Fruit fly (Drosophila melanogaster) whole organism, embryonic: ENCODE data around the gene Send2.

ENCODE experiments used
- Antp ChIP-seq: fragments of 200-800 bp; sonication (Bioruptor generic); optimal IDR thresholded peaks from 3 replicates; lab custom pipeline; 2016; ENCODE audit warnings: missing biosample characterization, missing genetic modification characterization
- CG11456 ChIP-seq: fragments of 200-800 bp; sonication (Bioruptor generic); IDR thresholded peaks from 3 replicates; pipeline ENCODE4 v1.3.6; 2022; ENCODE audit warnings: missing biosample characterization, missing genetic modification characterization
- CG11560 ChIP-seq: fragments of 200-800 bp; sonication (Bioruptor generic); IDR thresholded peaks from 3 replicates; pipeline ENCODE4 v1.3.6; 2022; ENCODE audit warnings: missing biosample characterization, missing genetic modification characterization
- CG14965 ChIP-seq: fragments of 200-800 bp; sonication (Bioruptor generic); optimal IDR thresholded peaks from 2 replicates; lab custom pipeline; 2016; ENCODE audit warnings: missing biosample characterization, missing genetic modification characterization, borderline replicate concordance
- CG15601 ChIP-seq: fragments of 200-800 bp; sonication (Bioruptor generic); optimal IDR thresholded peaks from 3 replicates; lab custom pipeline; 2019; ENCODE audit warnings: missing biosample characterization, mild to moderate bottlenecking, missing genetic modification characterization, moderate library complexity
- CG16779 ChIP-seq: fragments of 200-800 bp; sonication (Bioruptor generic); IDR thresholded peaks from 2 replicates; pipeline ENCODE4 v1.3.6; 2022; ENCODE audit warnings: missing biosample characterization, missing genetic modification characterization
- CG17829 ChIP-seq: fragments of 200-800 bp; optimal IDR thresholded peaks from 2 replicates; lab custom pipeline; 2019; ENCODE audit warnings: missing biosample characterization, mild to moderate bottlenecking, missing genetic modification characterization, moderate library complexity
- CG18476 ChIP-seq: fragments of 200-800 bp; sonication (Bioruptor generic); optimal IDR thresholded peaks from 2 replicates; lab custom pipeline; 2016; ENCODE audit warnings: missing biosample characterization, mild to moderate bottlenecking, missing genetic modification characterization
- CG2199 ChIP-seq: fragments of 200-800 bp; sonication (Bioruptor generic); IDR thresholded peaks from 3 replicates; pipeline ENCODE4 v1.3.6; 2022; ENCODE audit warnings: missing biosample characterization, missing genetic modification characterization
- CG32767 ChIP-seq: fragments of 200-800 bp; sonication (Bioruptor generic); IDR thresholded peaks from 2 replicates; pipeline ENCODE4 v1.3.6; 2022; ENCODE audit warnings: missing biosample characterization, missing genetic modification characterization
- CG32772 ChIP-seq: fragments of 200-800 bp; sonication (Bioruptor generic); IDR thresholded peaks from 2 replicates; pipeline ENCODE4 v1.3.6; 2022; ENCODE audit warnings: missing biosample characterization, missing genetic modification characterization
- CG33213 ChIP-seq: fragments of 200-800 bp; sonication (Bioruptor generic); optimal IDR thresholded peaks from 3 replicates; lab custom pipeline; 2016; ENCODE audit warnings: missing biosample characterization, missing genetic modification characterization
- CG34376 ChIP-seq: fragments of 200-800 bp; sonication (Bioruptor generic); optimal IDR thresholded peaks from 2 replicates; lab custom pipeline; 2018; ENCODE audit warnings: missing biosample characterization, mild to moderate bottlenecking, missing genetic modification characterization
- CG3838 ChIP-seq: fragments of 200-800 bp; sonication (Bioruptor generic); optimal IDR thresholded peaks from 3 replicates; lab custom pipeline; 2016; ENCODE audit warnings: missing biosample characterization, missing genetic modification characterization
- CG42726 ChIP-seq: fragments of 200-800 bp; sonication (Bioruptor generic); IDR thresholded peaks from 2 replicates; pipeline ENCODE4 v1.3.6; 2022; ENCODE audit warnings: missing biosample characterization, missing genetic modification characterization; ENCODE audit not compliant: partially characterized antibody
- CG4282 ChIP-seq: fragments of 200-800 bp; sonication (Bioruptor generic); optimal IDR thresholded peaks from 2 replicates; lab custom pipeline; 2016; ENCODE audit warnings: missing biosample characterization, missing genetic modification characterization
- CG43689 ChIP-seq: fragments of 200-800 bp; sonication (Bioruptor generic); IDR thresholded peaks from 2 replicates; pipeline ENCODE4 v1.3.6; 2022; ENCODE audit warnings: missing biosample characterization, missing genetic modification characterization
- H2.0 ChIP-seq: fragments of 200-800 bp; sonication (Bioruptor generic); IDR thresholded peaks from 2 replicates; pipeline ENCODE4 v1.3.6; 2022; ENCODE audit warnings: missing biosample characterization, missing genetic modification characterization
- HmgD ChIP-seq: fragments of 200-800 bp; sonication (Bioruptor generic); optimal IDR thresholded peaks from 3 replicates; lab custom pipeline; 2016; ENCODE audit warnings: missing biosample characterization, missing genetic modification characterization
- NfI ChIP-seq: fragments of 200-800 bp; sonication (Bioruptor generic); optimal IDR thresholded peaks from 3 replicates; lab custom pipeline; 2018; ENCODE audit warnings: missing biosample characterization, mild to moderate bottlenecking, missing genetic modification characterization, moderate library complexity
- PHDP ChIP-seq: fragments of 200-800 bp; sonication (Bioruptor generic); optimal IDR thresholded peaks from 3 replicates; lab custom pipeline; 2018; ENCODE audit warnings: missing biosample characterization, mild to moderate bottlenecking, missing genetic modification characterization, moderate library complexity
- Rx ChIP-seq: fragments of 200-800 bp; sonication (Bioruptor generic); IDR thresholded peaks from 2 replicates; pipeline ENCODE4 v1.3.6; 2022; ENCODE audit warnings: missing biosample characterization, missing genetic modification characterization
- Side ChIP-seq: fragments of 200-800 bp; sonication (Bioruptor generic); optimal IDR thresholded peaks from 2 replicates; lab custom pipeline; 2016; ENCODE audit warnings: missing biosample characterization, missing genetic modification characterization
- TFAM ChIP-seq: fragments of 200-800 bp; sonication (Bioruptor generic); optimal IDR thresholded peaks from 2 replicates; lab custom pipeline; 2017; ENCODE audit warnings: missing biosample characterization, missing genetic modification characterization, inconsistent platforms
- bowl ChIP-seq: fragments of 200-800 bp; sonication (Bioruptor generic); IDR thresholded peaks from 2 replicates; pipeline ENCODE4 v1.3.6; 2022; ENCODE audit warnings: missing biosample characterization, missing genetic modification characterization
- croc ChIP-seq: fragments of 200-800 bp; sonication (Bioruptor generic); conservative IDR thresholded peaks from 3 replicates; pipeline ENCODE4 v1.3.6; 2022; ENCODE audit warnings: missing biosample characterization, missing genetic modification characterization
- dati ChIP-seq: fragments of 200-800 bp; sonication (Bioruptor generic); IDR thresholded peaks from 2 replicates; pipeline ENCODE4 v1.3.6; 2022; ENCODE audit warnings: missing biosample characterization, missing genetic modification characterization
- dm ChIP-seq: fragments of 200-800 bp; sonication (Bioruptor generic); optimal IDR thresholded peaks from 3 replicates; lab custom pipeline; 2016; ENCODE audit warnings: missing biosample characterization, missing genetic modification characterization
- fru ChIP-seq: fragments of >200 bp; optimal IDR thresholded peaks from 2 replicates; lab custom pipeline; 2017
- grau ChIP-seq: fragments of 200-800 bp; optimal IDR thresholded peaks from 3 replicates; lab custom pipeline; 2019; ENCODE audit warnings: missing biosample characterization, mild to moderate bottlenecking, missing genetic modification characterization, moderate library complexity
- ham ChIP-seq: fragments of 200-800 bp; sonication (Bioruptor generic); IDR thresholded peaks from 2 replicates; pipeline ENCODE4 v1.3.6; 2022; ENCODE audit warnings: missing biosample characterization, missing genetic modification characterization
- her ChIP-seq: fragments of 200-800 bp; sonication (Bioruptor generic); optimal IDR thresholded peaks from 2 replicates; lab custom pipeline; 2016; ENCODE audit warnings: missing biosample characterization, missing genetic modification characterization
- jumu ChIP-seq: fragments of 200-800 bp; sonication (Bioruptor generic); optimal IDR thresholded peaks from 3 replicates; lab custom pipeline; 2016; ENCODE audit warnings: missing biosample characterization, missing genetic modification characterization
- lab ChIP-seq: fragments of 200-800 bp; sonication (Bioruptor generic); optimal IDR thresholded peaks from 3 replicates; lab custom pipeline; 2017; ENCODE audit warnings: missing biosample characterization, missing genetic modification characterization, mild to moderate bottlenecking, moderate library complexity, missing genetic modification reagents
- lola ChIP-seq, 3 experiments: fragments of >200 bp in 2 of 3; fragments of 200-800 bp in 1 of 3; sonication (Bioruptor generic) in 1 of 3; optimal IDR thresholded peaks; 2 replicates each; lab custom pipeline; 2017 to 2019; ENCODE audit warnings: missing biosample characterization in 3 of 3, missing genetic modification characterization in 3 of 3, mild to moderate bottlenecking in 1 of 3, moderate library complexity in 1 of 3
- mirr ChIP-seq: fragments of 200-800 bp; sonication (Bioruptor generic); optimal IDR thresholded peaks from 3 replicates; lab custom pipeline; 2018; ENCODE audit warnings: missing biosample characterization, mild to moderate bottlenecking, missing genetic modification characterization
- prd ChIP-seq, 3 experiments: fragments of >200 bp in 2 of 3; fragments of 200-800 bp in 1 of 3; sonication (Bioruptor generic) in 1 of 3; optimal IDR thresholded peaks in 2 of 3; IDR thresholded peaks in 1 of 3; 2 replicates in 2 of 3; 3 replicates in 1 of 3; pipeline versions ENCODE4 v1.3.6 to Lab custom; 2017 to 2022; ENCODE audit warnings: missing biosample characterization in 1 of 3, missing genetic modification characterization in 1 of 3
- pzg ChIP-seq: fragments of 200-800 bp; sonication (Bioruptor generic); optimal IDR thresholded peaks from 3 replicates; lab custom pipeline; 2018; ENCODE audit warnings: missing biosample characterization, mild to moderate bottlenecking, missing genetic modification characterization, moderate library complexity
- rib ChIP-seq: fragments of 200-800 bp; sonication (Bioruptor generic); IDR thresholded peaks from 2 replicates; pipeline ENCODE4 v1.3.6; 2022; ENCODE audit warnings: missing biosample characterization, missing genetic modification characterization
- row ChIP-seq: fragments of 200-800 bp; sonication (Bioruptor generic); IDR thresholded peaks from 3 replicates; pipeline ENCODE4 v1.3.6; 2022; ENCODE audit warnings: missing biosample characterization, missing genetic modification characterization
- sens-2 ChIP-seq: fragments of 200-800 bp; sonication (Bioruptor generic); IDR thresholded peaks from 2 replicates; pipeline ENCODE4 v1.3.6; 2022; ENCODE audit warnings: missing biosample characterization, missing genetic modification characterization
- sim ChIP-seq: fragments of 200-800 bp; sonication (Bioruptor generic); IDR thresholded peaks from 2 replicates; pipeline ENCODE4 v1.3.6; 2022; ENCODE audit warnings: missing biosample characterization, missing genetic modification characterization
- sob ChIP-seq: fragments of 200-800 bp; sonication (Bioruptor generic); IDR thresholded peaks from 2 replicates; pipeline ENCODE4 v1.3.6; 2022; ENCODE audit warnings: missing biosample characterization, missing genetic modification characterization
- ssp ChIP-seq: fragments of 200-800 bp; sonication (Bioruptor generic); IDR thresholded peaks from 2 replicates; pipeline ENCODE4 v1.3.6; 2022; ENCODE audit warnings: missing biosample characterization, missing genetic modification characterization
- tin ChIP-seq: fragments of 200-800 bp; sonication (Bioruptor generic); optimal IDR thresholded peaks from 3 replicates; lab custom pipeline; 2016; ENCODE audit warnings: missing biosample characterization, missing genetic modification characterization
- tio ChIP-seq: fragments of 200-800 bp; sonication (Bioruptor generic); optimal IDR thresholded peaks from 2 replicates; lab custom pipeline; 2017; ENCODE audit warnings: missing biosample characterization, missing genetic modification characterization, inconsistent platforms
- trem ChIP-seq: fragments of 200-800 bp; optimal IDR thresholded peaks from 3 replicates; lab custom pipeline; 2019; ENCODE audit warnings: missing biosample characterization, mild to moderate bottlenecking, missing genetic modification characterization, moderate library complexity
- unpg ChIP-seq: fragments of 200-800 bp; sonication (Bioruptor generic); optimal IDR thresholded peaks from 3 replicates; lab custom pipeline; 2018; ENCODE audit warnings: missing biosample characterization, mild to moderate bottlenecking, missing genetic modification characterization, moderate library complexity
- usp ChIP-seq: fragments of >200 bp; optimal IDR thresholded peaks from 2 replicates; lab custom pipeline; 2017; ENCODE audit warnings: missing biosample characterization, missing genetic modification characterization
- wor ChIP-seq: fragments of 200-800 bp; sonication (Bioruptor generic); IDR thresholded peaks from 2 replicates; pipeline ENCODE4 v1.3.6; 2022; ENCODE audit warnings: missing biosample characterization, missing genetic modification characterization
- zen ChIP-seq: fragments of 200-800 bp; sonication (Bioruptor generic); optimal IDR thresholded peaks from 3 replicates; lab custom pipeline; 2018; ENCODE audit warnings: missing biosample characterization, mild to moderate bottlenecking, missing genetic modification characterization, moderate library complexity

Gene Send2

dm6 chr2L:14372254-14372717, 25.8 kb upstream of the Send2 start (continued):
- no peak for TF ChIP-seq croc
- peak; percentile 41 for TF ChIP-seq NfI (GFP tag; lab: Kevin White, UChicago)
- TF ChIP-seq trem (tag; lab: Kevin White, UChicago), result no peak
- TF ChIP-seq tio, result peak; percentile 69
- TF ChIP-seq HmgD, result no peak
- TF ChIP-seq Antp (GFP tag; lab: Kevin White, UChicago), result peak; percentile 55
- TF ChIP-seq rib (GFP tag; lab: Robert Waterston, UW), result peak; percentile 59
- TF ChIP-seq CG2199 (GFP tag; lab: Robert Waterston, UW), result peak; percentile 23; the same call in 1 of the 3 replicates
- no peak for TF ChIP-seq sim (GFP tag; lab: Robert Waterston, UW)
- peak; percentile 79; the same call in 2 of the 3 replicates for TF ChIP-seq CG11456 (GFP tag; lab: Robert Waterston, UW)
- no peak for TF ChIP-seq ham (GFP tag; lab: Robert Waterston, UW)
- TF ChIP-seq TFAM (GFP tag; lab: Kevin White, UChicago), result no peak
- no peak for TF ChIP-seq lola (GFP tag; optimal IDR thresholded peaks at IDR 0.05; lab: Kevin White, UChicago)
- peak; percentile 41; the same call in 1 of the 2 replicates for TF ChIP-seq sens-2
- no peak for TF ChIP-seq CG17829 (tag; lab: Kevin White, UChicago)
- peak; percentile 41; the same call in 1 of the 2 replicates for TF ChIP-seq CG16779
- no peak for TF ChIP-seq tin (GFP tag; lab: Kevin White, UChicago)
- peak; percentile 89 for TF ChIP-seq sob (GFP tag; lab: Robert Waterston, UW)
- TF ChIP-seq bowl, result peak; percentile 27; the same call in 1 of the 2 replicates
- TF ChIP-seq CG18476, result no peak
- no peak for TF ChIP-seq CG4282 (GFP tag; lab: Kevin White, UChicago)
- TF ChIP-seq jumu (GFP tag; lab: Kevin White, UChicago), result peak; percentile 14
- TF ChIP-seq ssp (GFP tag; lab: Robert Waterston, UW), result peak; percentile 60
- TF ChIP-seq her (GFP tag; lab: Kevin White, UChicago), result peak; percentile 14
- no peak for TF ChIP-seq dati (GFP tag; lab: Robert Waterston, UW)
- peak; percentile 88 for TF ChIP-seq unpg (GFP tag; lab: Kevin White, UChicago)
- no peak for TF ChIP-seq usp (GFP tag; lab: Kevin White, UChicago)
- TF ChIP-seq mirr (GFP tag; lab: Kevin White, UChicago), result no peak
- TF ChIP-seq CG34376 (GFP tag; lab: Kevin White, UChicago), result no peak
- TF ChIP-seq PHDP (tag; lab: Kevin White, UChicago), result peak; percentile 87
- no peak for TF ChIP-seq fru (lab: Kevin White, UChicago)
- peak; percentile 35 for TF ChIP-seq CG3838
- TF ChIP-seq lab (GFP tag; lab: Kevin White, UChicago), result peak; percentile 30
- TF ChIP-seq prd (optimal IDR thresholded peaks at IDR 0.05; lab: Kevin White, UChicago), result no peak
- TF ChIP-seq prd (GFP tag; IDR thresholded peaks at IDR 0.05; lab: Robert Waterston, UW), result peak; percentile 74
- peak; percentile 45 for TF ChIP-seq dm (GFP tag; lab: Kevin White, UChicago)
- peak; percentile 42; the same call in 1 of the 2 replicates for TF ChIP-seq CG32772 (GFP tag; lab: Robert Waterston, UW)
- TF ChIP-seq CG43689 (GFP tag; lab: Robert Waterston, UW), result peak; percentile 82
- TF ChIP-seq CG42726, result no peak
- peak; percentile 41; the same call in 1 of the 2 replicates for TF ChIP-seq Rx (GFP tag; lab: Robert Waterston, UW)
- TF ChIP-seq wor, result peak; percentile 52; the same call in 1 of the 2 replicates
- no peak for TF ChIP-seq CG15601 (tag; lab: Kevin White, UChicago)
- peak; percentile 75 for TF ChIP-seq H2.0 (GFP tag; lab: Robert Waterston, UW)
- TF ChIP-seq CG33213 (GFP tag; lab: Kevin White, UChicago), result no peak
- no peak for TF ChIP-seq zen (tag; lab: Kevin White, UChicago)
- TF ChIP-seq CG11560 (tag; lab: Robert Waterston, UW), result peak; percentile 50; the same call in 1 of the 3 replicates
- TF ChIP-seq grau (tag; lab: Kevin White, UChicago), result peak; percentile 84
- no peak for TF ChIP-seq CG14965 (GFP tag; lab: Kevin White, UChicago)
- no peak for TF ChIP-seq pzg (GFP tag; lab: Kevin White, UChicago)
- peak; percentile 72 for TF ChIP-seq CG32767 (GFP tag; lab: Robert Waterston, UW)
- TF ChIP-seq row (GFP tag; lab: Robert Waterston, UW), result peak; percentile 86
- peak; percentile 2 for TF ChIP-seq Side (GFP tag; lab: Kevin White, UChicago)
